Fruit fly (Drosophila melanogaster): ENCODE results near the gene CG46434.

DNA sequence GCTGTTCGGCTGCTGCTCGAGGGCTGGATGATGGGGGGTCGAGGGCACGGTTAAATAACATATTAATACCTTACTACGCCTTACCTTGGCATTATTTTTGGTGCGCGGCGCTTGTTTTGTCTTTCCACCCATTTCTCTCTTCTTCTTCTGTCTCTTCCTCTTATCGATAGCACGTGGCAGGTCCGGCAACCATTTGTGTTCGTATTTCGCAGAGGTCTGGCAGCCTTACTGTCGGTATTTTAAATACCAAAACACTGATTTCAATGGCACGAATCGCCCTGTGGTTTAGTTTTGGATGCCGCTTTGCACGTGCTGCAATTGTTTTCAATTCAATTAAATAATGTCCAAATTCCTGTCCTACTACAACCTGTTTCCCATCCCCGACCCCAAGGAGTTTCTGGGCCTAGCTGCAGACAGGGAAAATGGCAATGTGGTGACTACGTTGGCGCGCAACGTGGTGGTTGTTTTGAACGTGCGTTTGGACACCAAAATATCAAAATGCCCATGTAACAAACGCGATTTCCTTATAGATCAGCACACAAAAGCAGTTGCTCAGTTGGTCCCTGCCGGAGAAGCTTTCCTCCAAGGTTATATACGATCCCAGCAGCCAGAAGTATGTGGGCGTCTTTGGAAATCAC lies 8.2 kb upstream of the CG46434 start, which contains the start of the genes Ltn1 and CG9300:
- TF ChIP-seq gl (tag; optimal IDR thresholded peaks at IDR 0.05) (no peak), CG8301 (tag; optimal IDR thresholded peaks at IDR 0.05) (no peak), CG32121 (GFP tag; IDR thresholded peaks at IDR 0.05) (peak; percentile 31; the same call in 1 of the 2 replicates), CG9948 (tag; optimal IDR thresholded peaks at IDR 0.05) (no peak), CG15710 (tag; optimal IDR thresholded peaks at IDR 0.05) (no peak), Ets98B (GFP tag; IDR thresholded peaks at IDR 0.05) (peak; percentile 17; the same call in 1 of the 2 replicates), EcR (GFP tag; optimal IDR thresholded peaks at IDR 0.05) (no peak), Snoo (tag; optimal IDR thresholded peaks at IDR 0.05) (no peak), Pif1B (GFP tag; optimal IDR thresholded peaks at IDR 0.05) (no peak), rn (GFP tag; IDR thresholded peaks at IDR 0.05) (no peak), CG14655 (GFP tag; optimal IDR thresholded peaks at IDR 0.05) (no peak), CG4496 (GFP tag; IDR thresholded peaks at IDR 0.05) (0 out of 3 replicates have a peak, but pooled peaks have one; percentile 11), CG12605 (GFP tag; IDR thresholded peaks at IDR 0.05) (no peak)

Data from whole organism, pupa.